Fruit fly (Drosophila melanogaster) whole organism, embryonic: Measurements from ENCODE around the gene CG14537.

Source experiments
- Atf6 ChIP-seq: fragments of 200-800 bp; sonication (Bioruptor generic); IDR thresholded peaks from 2 replicates; pipeline ENCODE4 v1.3.6; 2022; ENCODE audit warnings: missing biosample characterization, missing genetic modification characterization
- B-H1 ChIP-seq: fragments of 200-800 bp; sonication (Bioruptor generic); IDR thresholded peaks from 3 replicates; pipeline ENCODE4 v1.3.6; 2022; ENCODE audit warnings: missing biosample characterization, missing genetic modification characterization
- CG10147 ChIP-seq: fragments of 200-800 bp; sonication (Bioruptor generic); optimal IDR thresholded peaks from 2 replicates; lab custom pipeline; 2019; ENCODE audit warnings: missing biosample characterization, mild to moderate bottlenecking, missing genetic modification characterization, moderate library complexity
- CG10274 ChIP-seq: fragments of 200-800 bp; sonication (Bioruptor generic); optimal IDR thresholded peaks from 3 replicates; lab custom pipeline; 2017; ENCODE audit warnings: missing biosample characterization, mild to moderate bottlenecking, missing genetic modification characterization
- CG10462 ChIP-seq: fragments of 200-800 bp; sonication (Bioruptor generic); optimal IDR thresholded peaks from 2 replicates; lab custom pipeline; 2016; ENCODE audit warnings: missing biosample characterization, missing genetic modification characterization
- CG11093 ChIP-seq: fragments of 200-800 bp; sonication (Bioruptor generic); IDR thresholded peaks from 3 replicates; pipeline ENCODE4 v1.3.6; 2022; ENCODE audit warnings: missing biosample characterization, missing genetic modification characterization
- CG14860 ChIP-seq: fragments of 200-800 bp; sonication (Bioruptor generic); IDR thresholded peaks from 3 replicates; pipeline ENCODE4 v1.3.6; 2022; ENCODE audit warnings: missing biosample characterization, missing genetic modification characterization; ENCODE audit not compliant: partially characterized antibody
- CG1647 ChIP-seq: fragments of 200-800 bp; sonication (Bioruptor generic); optimal IDR thresholded peaks from 3 replicates; lab custom pipeline; 2016; ENCODE audit warnings: missing biosample characterization, missing genetic modification characterization
- CG18011 ChIP-seq: fragments of 200-800 bp; sonication (Bioruptor generic); optimal IDR thresholded peaks from 2 replicates; lab custom pipeline; 2017; ENCODE audit warnings: missing biosample characterization, missing genetic modification characterization, mild to moderate bottlenecking, moderate library complexity, missing genotype
- CG2116 ChIP-seq: fragments of 200-800 bp; sonication (Bioruptor generic); optimal IDR thresholded peaks from 3 replicates; lab custom pipeline; 2018; ENCODE audit warnings: missing biosample characterization, mild to moderate bottlenecking, missing genetic modification characterization
- CG2129 ChIP-seq: fragments of 200-800 bp; sonication (Bioruptor generic); IDR thresholded peaks from 2 replicates; pipeline ENCODE4 v1.3.6; 2022; ENCODE audit warnings: missing biosample characterization, missing genetic modification characterization; ENCODE audit not compliant: partially characterized antibody
- CG2875 ChIP-seq: fragments of 200-800 bp; sonication (Bioruptor generic); optimal IDR thresholded peaks from 2 replicates; lab custom pipeline; 2017; ENCODE audit warnings: missing biosample characterization, mild to moderate bottlenecking, missing genetic modification characterization, missing genetic modification reagents
- CG3281 ChIP-seq: fragments of 200-800 bp; sonication (Bioruptor generic); optimal IDR thresholded peaks from 3 replicates; lab custom pipeline; 2017; ENCODE audit warnings: missing biosample characterization, mild to moderate bottlenecking, missing genetic modification characterization
- CG3407 ChIP-seq: fragments of 200-800 bp; sonication (Bioruptor generic); optimal IDR thresholded peaks from 2 replicates; lab custom pipeline; 2018; ENCODE audit warnings: missing biosample characterization, mild to moderate bottlenecking, missing genetic modification characterization
- CG34224 ChIP-seq: fragments of 200-800 bp; sonication (Bioruptor generic); IDR thresholded peaks from 3 replicates; pipeline ENCODE4 v1.3.6; 2022; ENCODE audit warnings: missing biosample characterization, missing genetic modification characterization; ENCODE audit not compliant: partially characterized antibody
- CG3838 ChIP-seq: fragments of 200-800 bp; sonication (Bioruptor generic); optimal IDR thresholded peaks from 3 replicates; lab custom pipeline; 2016; ENCODE audit warnings: missing biosample characterization, missing genetic modification characterization
- CG6272 ChIP-seq: fragments of 200-800 bp; sonication (Bioruptor generic); IDR thresholded peaks from 2 replicates; pipeline ENCODE4 v1.3.6; 2022; ENCODE audit warnings: missing biosample characterization, missing genetic modification characterization
- CG6813 ChIP-seq: fragments of 200-800 bp; sonication (Bioruptor generic); optimal IDR thresholded peaks from 2 replicates; lab custom pipeline; 2017; ENCODE audit warnings: missing biosample characterization, missing genetic modification characterization, mild to moderate bottlenecking, moderate library complexity, missing genetic modification reagents
- CG7928 ChIP-seq: fragments of 200-800 bp; sonication (Bioruptor generic); optimal IDR thresholded peaks from 2 replicates; lab custom pipeline; 2017; ENCODE audit warnings: missing biosample characterization, mild to moderate bottlenecking, missing genetic modification characterization
- CG8924 ChIP-seq: fragments of 200-800 bp; optimal IDR thresholded peaks from 3 replicates; lab custom pipeline; 2019; ENCODE audit warnings: missing biosample characterization, mild to moderate bottlenecking, missing genetic modification characterization, moderate library complexity
- CG8944 ChIP-seq: fragments of 200-800 bp; sonication (Bioruptor generic); optimal IDR thresholded peaks from 3 replicates; lab custom pipeline; 2016; ENCODE audit warnings: missing biosample characterization, missing genetic modification characterization
- CG9727 ChIP-seq: fragments of 200-800 bp; sonication (Bioruptor generic); optimal IDR thresholded peaks from 3 replicates; lab custom pipeline; 2017; ENCODE audit warnings: missing biosample characterization, mild to moderate bottlenecking, missing genetic modification characterization
- Chrac-16 ChIP-seq: fragments of 200-800 bp; sonication (Bioruptor generic); optimal IDR thresholded peaks from 3 replicates; lab custom pipeline; 2016; ENCODE audit warnings: missing biosample characterization, missing genetic modification characterization
- Dip2 ChIP-seq: fragments of 200-800 bp; sonication (Bioruptor generic); IDR thresholded peaks from 2 replicates; pipeline ENCODE4 v1.3.6; 2022; ENCODE audit warnings: missing biosample characterization, missing genetic modification characterization
- Doc2 ChIP-seq: fragments of 200-800 bp; sonication (Bioruptor generic); IDR thresholded peaks from 2 replicates; pipeline ENCODE4 v1.3.6; 2022; ENCODE audit warnings: missing biosample characterization, missing genetic modification characterization
- Dref ChIP-seq: fragments of 200-800 bp; sonication (Bioruptor generic); IDR thresholded peaks from 2 replicates; pipeline ENCODE4 v1.3.6; 2022; ENCODE audit warnings: missing biosample characterization, missing genetic modification characterization
- GATAe ChIP-seq: fragments of 200-800 bp; sonication (Bioruptor generic); conservative IDR thresholded peaks from 2 replicates; pipeline ENCODE4 v1.3.6; 2022; ENCODE audit warnings: missing biosample characterization, missing genetic modification characterization
- Hsf ChIP-seq: fragments of 200-800 bp; sonication (Bioruptor generic); optimal IDR thresholded peaks from 3 replicates; lab custom pipeline; 2016; ENCODE audit warnings: missing biosample characterization, missing genetic modification characterization
- NFAT ChIP-seq: fragments of 200-800 bp; sonication (Bioruptor generic); IDR thresholded peaks from 2 replicates; pipeline ENCODE4 v1.3.6; 2022; ENCODE audit warnings: missing biosample characterization, missing genetic modification characterization
- Oli ChIP-seq: fragments of 200-800 bp; sonication (Bioruptor generic); optimal IDR thresholded peaks from 2 replicates; lab custom pipeline; 2018; ENCODE audit warnings: missing biosample characterization, mild to moderate bottlenecking, missing genetic modification characterization, moderate library complexity
- Rfx ChIP-seq: fragments of 200-800 bp; sonication (Bioruptor generic); IDR thresholded peaks from 2 replicates; pipeline ENCODE4 v1.3.6; 2022; ENCODE audit warnings: missing biosample characterization, missing genetic modification characterization
- Sox102F ChIP-seq: fragments of 200-800 bp; sonication (Bioruptor generic); optimal IDR thresholded peaks from 2 replicates; lab custom pipeline; 2018; ENCODE audit warnings: missing biosample characterization, mild to moderate bottlenecking, missing genetic modification characterization, moderate library complexity
- Xrp1 ChIP-seq: fragments of 200-800 bp; sonication (Bioruptor generic); IDR thresholded peaks from 2 replicates; pipeline ENCODE4 v1.3.6; 2022; ENCODE audit warnings: missing biosample characterization, missing genetic modification characterization
- bsh ChIP-seq, 2 experiments: fragments of 200-800 bp; sonication (Bioruptor generic); optimal IDR thresholded peaks; 2 replicates each; lab custom pipeline; 2017 to 2018; ENCODE audit warnings: mild to moderate bottlenecking in 2 of 2, missing biosample characterization in 2 of 2, missing genetic modification characterization in 2 of 2, moderate library complexity in 1 of 2
- crp ChIP-seq, 2 experiments: fragments of 200-800 bp; sonication (Bioruptor generic); optimal IDR thresholded peaks; 2 replicates in 1 of 2; 3 replicates in 1 of 2; lab custom pipeline; 2017; ENCODE audit warnings: missing biosample characterization in 2 of 2, missing genetic modification characterization in 2 of 2, mild to moderate bottlenecking in 1 of 2, moderate library complexity in 1 of 2
- grau ChIP-seq: fragments of 200-800 bp; optimal IDR thresholded peaks from 3 replicates; lab custom pipeline; 2019; ENCODE audit warnings: missing biosample characterization, mild to moderate bottlenecking, missing genetic modification characterization, moderate library complexity
- gsb-n ChIP-seq: fragments of 200-800 bp; sonication (Bioruptor generic); optimal IDR thresholded peaks from 3 replicates; lab custom pipeline; 2018; ENCODE audit warnings: missing biosample characterization, mild to moderate bottlenecking, missing genetic modification characterization
- lilli ChIP-seq: fragments of 200-800 bp; sonication (Bioruptor generic); optimal IDR thresholded peaks from 3 replicates; lab custom pipeline; 2016; ENCODE audit warnings: missing biosample characterization, missing genetic modification characterization
- mam ChIP-seq: fragments of 200-800 bp; sonication (Bioruptor generic); optimal IDR thresholded peaks from 3 replicates; lab custom pipeline; 2016; ENCODE audit warnings: missing biosample characterization, missing genetic modification characterization
- nau ChIP-seq: fragments of 200-800 bp; sonication (Bioruptor generic); optimal IDR thresholded peaks from 3 replicates; lab custom pipeline; 2017; ENCODE audit warnings: missing biosample characterization, mild to moderate bottlenecking, missing genetic modification characterization, missing genetic modification reagents
- odd ChIP-seq: fragments of 200-800 bp; sonication (Bioruptor generic); optimal IDR thresholded peaks from 2 replicates; lab custom pipeline; 2017; ENCODE audit warnings: missing biosample characterization, mild to moderate bottlenecking, missing genetic modification characterization
- onecut ChIP-seq: fragments of 200-800 bp; sonication (Bioruptor generic); IDR thresholded peaks from 2 replicates; pipeline ENCODE4 v1.3.6; 2022; ENCODE audit warnings: missing biosample characterization, missing genetic modification characterization
- org-1 ChIP-seq: fragments of 200-800 bp; sonication (Bioruptor generic); optimal IDR thresholded peaks from 2 replicates; lab custom pipeline; 2017; ENCODE audit warnings: missing biosample characterization, missing genetic modification characterization
- prd ChIP-seq, 3 experiments: fragments of >200 bp in 2 of 3; fragments of 200-800 bp in 1 of 3; sonication (Bioruptor generic) in 1 of 3; optimal IDR thresholded peaks in 2 of 3; IDR thresholded peaks in 1 of 3; 2 replicates in 2 of 3; 3 replicates in 1 of 3; pipeline versions ENCODE4 v1.3.6 to Lab custom; 2017 to 2022; ENCODE audit warnings: missing biosample characterization in 1 of 3, missing genetic modification characterization in 1 of 3
- scrt ChIP-seq: fragments of 200-800 bp; sonication (Bioruptor generic); optimal IDR thresholded peaks from 2 replicates; lab custom pipeline; 2018; ENCODE audit warnings: missing biosample characterization, mild to moderate bottlenecking, missing genetic modification characterization, moderate library complexity
- sens ChIP-seq: fragments of 200-800 bp; sonication (Bioruptor generic); peaks from one replicate; lab custom pipeline; 2016; ENCODE audit warnings: missing biosample characterization, missing genetic modification characterization
- sens-2 ChIP-seq: fragments of 200-800 bp; sonication (Bioruptor generic); IDR thresholded peaks from 2 replicates; pipeline ENCODE4 v1.3.6; 2022; ENCODE audit warnings: missing biosample characterization, missing genetic modification characterization
- sim ChIP-seq: fragments of 200-800 bp; sonication (Bioruptor generic); IDR thresholded peaks from 2 replicates; pipeline ENCODE4 v1.3.6; 2022; ENCODE audit warnings: missing biosample characterization, missing genetic modification characterization
- tna ChIP-seq: fragments of 200-800 bp; sonication (Bioruptor generic); IDR thresholded peaks from 2 replicates; pipeline ENCODE4 v1.3.6; 2022; ENCODE audit warnings: missing biosample characterization, missing genetic modification characterization; ENCODE audit not compliant: partially characterized antibody
- unc-4 ChIP-seq: fragments of 200-800 bp; sonication (Bioruptor generic); IDR thresholded peaks from 2 replicates; pipeline ENCODE4 v1.3.6; 2022; ENCODE audit warnings: missing biosample characterization, missing genetic modification characterization; ENCODE audit not compliant: partially characterized antibody

Gene CG14537

DNA sequence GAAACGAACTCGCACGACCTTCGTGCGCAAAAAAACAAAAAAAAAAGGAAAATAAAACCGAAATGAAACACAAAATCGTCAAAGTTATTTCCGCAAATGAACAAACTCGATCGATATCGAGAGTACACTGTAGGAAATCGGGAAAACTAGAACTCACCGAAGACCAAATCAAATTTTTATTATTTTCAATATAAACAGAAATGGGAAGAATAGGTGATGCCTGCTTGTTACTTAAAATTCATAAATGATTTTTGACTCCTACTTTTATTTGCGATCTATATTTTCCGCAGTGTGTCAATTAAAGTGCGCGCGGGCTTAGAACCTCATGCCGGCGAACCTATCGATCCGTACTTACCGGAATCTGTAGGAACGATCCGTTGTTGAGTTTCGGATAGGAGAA lies 35.4 kb downstream of the CG14537 start (continued):
- TF ChIP-seq sens-2 (no peak), sens (GFP tag; lab: Kevin White, UChicago) (no peak), CG11093 (GFP tag; lab: Robert Waterston, UW) (no peak), CG3838 (GFP tag; lab: Kevin White, UChicago) (no peak), mam (no peak), CG34224 (no peak), Dref (GFP tag; lab: Robert Waterston, UW) (no peak), NFAT (GFP tag; lab: Robert Waterston, UW) (no peak), CG9727 (peak; percentile 37), gsb-n (tag; lab: Kevin White, UChicago) (no peak), CG6272 (GFP tag; lab: Robert Waterston, UW) (no peak), unc-4 (no peak), CG2116 (GFP tag; lab: Kevin White, UChicago) (no peak), CG1647 (GFP tag; lab: Kevin White, UChicago) (no peak), CG8924 (no peak), grau (tag; lab: Kevin White, UChicago) (peak; percentile 34), org-1 (GFP tag; lab: Kevin White, UChicago) (no peak), Rfx (peak; percentile 78), bsh (GFP tag; optimal IDR thresholded peaks at IDR 0.05; lab: Kevin White, UChicago) (peak in 1 of 2 experiments; percentile 10), tna (no peak), CG7928 (GFP tag; lab: Kevin White, UChicago) (no peak), Chrac-16 (GFP tag; lab: Kevin White, UChicago) (no peak), Sox102F (GFP tag; lab: Kevin White, UChicago) (no peak), nau (GFP tag; lab: Kevin White, UChicago) (no peak), CG10274 (GFP tag; lab: Kevin White, UChicago) (no peak), Dip2 (no peak), Hsf (no peak), crp (GFP tag; optimal IDR thresholded peaks at IDR 0.05; lab: Kevin White, UChicago) (no peak), onecut (GFP tag; lab: Robert Waterston, UW) (0 out of 2 replicates have a peak, but pooled peaks have one; percentile 13), GATAe (GFP tag; lab: Robert Waterston, UW) (no peak), CG8944 (no peak), Xrp1 (GFP tag; lab: Robert Waterston, UW) (peak; percentile 59; the same call in 1 of the 2 replicates), CG2129 (GFP tag; lab: Robert Waterston, UW) (no peak), Atf6 (GFP tag; lab: Robert Waterston, UW) (peak; percentile 69), Doc2 (GFP tag; lab: Robert Waterston, UW) (no peak), CG18011 (GFP tag; lab: Kevin White, UChicago) (no peak), Oli (tag; lab: Kevin White, UChicago) (no peak), CG2875 (no peak), prd (optimal IDR thresholded peaks at IDR 0.05; lab: Kevin White, UChicago) (no peak), prd (GFP tag; IDR thresholded peaks at IDR 0.05; lab: Robert Waterston, UW) (0 out of 3 replicates have a peak, but pooled peaks have one; percentile 48), lilli (GFP tag; lab: Kevin White, UChicago) (peak; percentile 38), CG10462 (GFP tag; lab: Kevin White, UChicago) (no peak), odd (GFP tag; lab: Kevin White, UChicago) (no peak), CG14860 (GFP tag; lab: Robert Waterston, UW) (no peak), sim (GFP tag; lab: Robert Waterston, UW) (no peak), B-H1 (no peak; the same call in 2 of the 3 replicates), CG10147 (no peak), scrt (no peak), CG3407 (no peak), CG3281 (GFP tag; lab: Kevin White, UChicago) (no peak), CG6813 (no peak)
